Fruit fly (Drosophila melanogaster) whole organism, embryonic: Measurements from ENCODE around the gene CG31463.

Experiments used
- Ada2b ChIP-seq: fragments of 200-800 bp; sonication (Bioruptor generic); IDR thresholded peaks from 2 replicates; pipeline ENCODE4 v1.3.6; 2022; ENCODE audit warnings: missing biosample characterization, missing genetic modification characterization
- Adf1 ChIP-seq: fragments of 200-800 bp; sonication (Bioruptor generic); IDR thresholded peaks from 2 replicates; pipeline ENCODE4 v1.3.6; 2022; ENCODE audit warnings: missing biosample characterization, missing genetic modification characterization
- Bteb2 ChIP-seq: fragments of 200-800 bp; sonication (Bioruptor generic); optimal IDR thresholded peaks from 2 replicates; lab custom pipeline; 2016; ENCODE audit warnings: missing biosample characterization, missing genetic modification characterization
- CG10654 ChIP-seq: fragments of 200-800 bp; sonication (Bioruptor generic); optimal IDR thresholded peaks from 2 replicates; lab custom pipeline; 2016; ENCODE audit warnings: missing biosample characterization, missing genetic modification characterization
- CG12071 ChIP-seq: fragments of 200-800 bp; sonication (Bioruptor generic); optimal IDR thresholded peaks from 3 replicates; lab custom pipeline; 2018; ENCODE audit warnings: missing biosample characterization, mild to moderate bottlenecking, missing genetic modification characterization
- CG12769 ChIP-seq: fragments of 200-800 bp; sonication (Bioruptor generic); optimal IDR thresholded peaks from 2 replicates; lab custom pipeline; 2019; ENCODE audit warnings: missing biosample characterization, mild to moderate bottlenecking, missing genetic modification characterization, moderate library complexity
- CG17328 ChIP-seq: fragments of 200-800 bp; sonication (Bioruptor generic); IDR thresholded peaks from 2 replicates; pipeline ENCODE4 v1.3.6; 2022; ENCODE audit warnings: missing biosample characterization, missing genetic modification characterization
- CG17829 ChIP-seq: fragments of 200-800 bp; optimal IDR thresholded peaks from 2 replicates; lab custom pipeline; 2019; ENCODE audit warnings: missing biosample characterization, mild to moderate bottlenecking, missing genetic modification characterization, moderate library complexity
- CG18764 ChIP-seq: fragments of 200-800 bp; sonication (Bioruptor generic); optimal IDR thresholded peaks from 3 replicates; lab custom pipeline; 2016; ENCODE audit warnings: missing biosample characterization, missing genetic modification characterization
- CG2116 ChIP-seq: fragments of 200-800 bp; sonication (Bioruptor generic); optimal IDR thresholded peaks from 3 replicates; lab custom pipeline; 2018; ENCODE audit warnings: missing biosample characterization, mild to moderate bottlenecking, missing genetic modification characterization
- CG30431 ChIP-seq: fragments of 200-800 bp; sonication (Bioruptor generic); optimal IDR thresholded peaks from 2 replicates; lab custom pipeline; 2017; ENCODE audit warnings: missing biosample characterization, missing genetic modification characterization
- CG32532 ChIP-seq: fragments of 200-800 bp; sonication (Bioruptor generic); IDR thresholded peaks from 2 replicates; pipeline ENCODE4 v1.3.6; 2022; ENCODE audit warnings: missing biosample characterization, missing genetic modification characterization
- CG4617 ChIP-seq: fragments of 200-800 bp; sonication (Bioruptor generic); optimal IDR thresholded peaks from 3 replicates; lab custom pipeline; 2016; ENCODE audit warnings: missing biosample characterization, missing genetic modification characterization, borderline replicate concordance
- CG9215 ChIP-seq: fragments of 200-800 bp; sonication (Bioruptor generic); IDR thresholded peaks from 2 replicates; pipeline ENCODE4 v1.3.6; 2022; ENCODE audit warnings: missing biosample characterization, missing genetic modification characterization
- CG9797 ChIP-seq: fragments of 200-800 bp; sonication (Bioruptor generic); optimal IDR thresholded peaks from 3 replicates; lab custom pipeline; 2018; ENCODE audit warnings: missing biosample characterization, mild to moderate bottlenecking, missing genetic modification characterization
- Chrac-16 ChIP-seq: fragments of 200-800 bp; sonication (Bioruptor generic); optimal IDR thresholded peaks from 3 replicates; lab custom pipeline; 2016; ENCODE audit warnings: missing biosample characterization, missing genetic modification characterization
- Eip74EF ChIP-seq, 2 experiments: fragments of 200-800 bp in 1 of 2; fragments of >200 bp in 1 of 2; sonication (Bioruptor generic) in 1 of 2; optimal IDR thresholded peaks; 2 replicates each; lab custom pipeline; 2017 to 2019; ENCODE audit warnings: missing biosample characterization in 2 of 2, missing genetic modification characterization in 2 of 2, mild to moderate bottlenecking in 1 of 2, moderate library complexity in 1 of 2
- HHEX ChIP-seq: fragments of 200-800 bp; sonication (Bioruptor generic); optimal IDR thresholded peaks from 3 replicates; lab custom pipeline; 2017; ENCODE audit warnings: missing biosample characterization, mild to moderate bottlenecking, missing genetic modification characterization, missing genetic modification reagents
- HLH3B ChIP-seq: fragments of 200-800 bp; sonication (Bioruptor generic); IDR thresholded peaks from 2 replicates; pipeline ENCODE4 v1.3.6; 2022; ENCODE audit warnings: missing biosample characterization, missing genetic modification characterization
- Max ChIP-seq: fragments of 200-800 bp; sonication (Bioruptor generic); optimal IDR thresholded peaks from 2 replicates; lab custom pipeline; 2016; ENCODE audit warnings: missing biosample characterization, mild to moderate bottlenecking, missing genetic modification characterization
- Neu2 ChIP-seq: fragments of 200-800 bp; sonication (Bioruptor generic); optimal IDR thresholded peaks from 3 replicates; lab custom pipeline; 2016; ENCODE audit warnings: missing biosample characterization, missing genetic modification characterization, borderline replicate concordance
- Poxn ChIP-seq: fragments of 200-800 bp; sonication (Bioruptor generic); IDR thresholded peaks from 2 replicates; pipeline ENCODE4 v1.3.6; 2022; ENCODE audit warnings: missing biosample characterization, missing genetic modification characterization
- Scr ChIP-seq: fragments of 200-800 bp; sonication (Bioruptor generic); IDR thresholded peaks from 2 replicates; pipeline ENCODE4 v1.3.6; 2022; ENCODE audit warnings: missing biosample characterization, missing genetic modification characterization; ENCODE audit not compliant: partially characterized antibody
- Sox102F ChIP-seq: fragments of 200-800 bp; sonication (Bioruptor generic); optimal IDR thresholded peaks from 2 replicates; lab custom pipeline; 2018; ENCODE audit warnings: missing biosample characterization, mild to moderate bottlenecking, missing genetic modification characterization, moderate library complexity
- Sry-β ChIP-seq: fragments of 200-800 bp; sonication (Bioruptor generic); optimal IDR thresholded peaks from 2 replicates; lab custom pipeline; 2018; ENCODE audit warnings: missing biosample characterization, mild to moderate bottlenecking, missing genetic modification characterization, moderate library complexity
- Sry-δ ChIP-seq: fragments of 200-800 bp; sonication (Bioruptor generic); optimal IDR thresholded peaks from 2 replicates; lab custom pipeline; 2016; ENCODE audit warnings: missing biosample characterization, missing genetic modification characterization
- ap ChIP-seq: fragments of 200-800 bp; sonication (Bioruptor generic); IDR thresholded peaks from 2 replicates; pipeline ENCODE4 v1.3.6; 2022; ENCODE audit warnings: missing biosample characterization, missing genetic modification characterization
- bbx ChIP-seq: fragments of 200-800 bp; sonication (Bioruptor generic); IDR thresholded peaks from 2 replicates; pipeline ENCODE4 v1.3.6; 2022; ENCODE audit warnings: missing biosample characterization, missing genetic modification characterization; ENCODE audit not compliant: partially characterized antibody
- chm ChIP-seq: fragments of 200-800 bp; sonication (Bioruptor generic); IDR thresholded peaks from 2 replicates; pipeline ENCODE4 v1.3.6; 2022; ENCODE audit warnings: missing biosample characterization, missing genetic modification characterization
- ci ChIP-seq: fragments of 200-800 bp; sonication (Bioruptor generic); IDR thresholded peaks from 3 replicates; pipeline ENCODE4 v1.3.6; 2022; ENCODE audit warnings: missing biosample characterization, missing genetic modification characterization
- da ChIP-seq: fragments of 200-800 bp; sonication (Bioruptor generic); optimal IDR thresholded peaks from 2 replicates; lab custom pipeline; 2016; ENCODE audit warnings: missing biosample characterization, missing genetic modification characterization
- dm ChIP-seq: fragments of 200-800 bp; sonication (Bioruptor generic); optimal IDR thresholded peaks from 3 replicates; lab custom pipeline; 2016; ENCODE audit warnings: missing biosample characterization, missing genetic modification characterization
- en ChIP-seq: fragments of 200-800 bp; sonication (Bioruptor generic); optimal IDR thresholded peaks from 2 replicates; lab custom pipeline; 2016; ENCODE audit warnings: missing biosample characterization, missing genetic modification characterization
- fd102C ChIP-seq: fragments of 200-800 bp; sonication (Bioruptor generic); optimal IDR thresholded peaks from 2 replicates; lab custom pipeline; 2018; ENCODE audit warnings: missing biosample characterization, mild to moderate bottlenecking, missing genetic modification characterization, moderate library complexity
- fd64A ChIP-seq: fragments of 200-800 bp; sonication (Bioruptor generic); optimal IDR thresholded peaks from 3 replicates; lab custom pipeline; 2018; ENCODE audit warnings: missing biosample characterization, mild to moderate bottlenecking, missing genetic modification characterization
- h ChIP-seq: fragments of >200 bp; optimal IDR thresholded peaks from 2 replicates; lab custom pipeline; 2017
- hbn ChIP-seq: fragments of 200-800 bp; sonication (Bioruptor generic); IDR thresholded peaks from 2 replicates; pipeline ENCODE4 v1.3.6; 2022; ENCODE audit warnings: missing biosample characterization, missing genetic modification characterization; ENCODE audit not compliant: partially characterized antibody
- hth ChIP-seq: fragments of >200 bp; optimal IDR thresholded peaks from 2 replicates; lab custom pipeline; 2017; ENCODE audit warnings: inconsistent platforms
- lilli ChIP-seq: fragments of 200-800 bp; sonication (Bioruptor generic); optimal IDR thresholded peaks from 3 replicates; lab custom pipeline; 2016; ENCODE audit warnings: missing biosample characterization, missing genetic modification characterization
- otp ChIP-seq: fragments of 200-800 bp; sonication (Bioruptor generic); IDR thresholded peaks from 3 replicates; pipeline ENCODE4, ENCODE4 v1.3.6; 2022; ENCODE audit warnings: missing biosample characterization, missing genetic modification characterization
- pfk ChIP-seq: fragments of 200-800 bp; sonication (Bioruptor generic); optimal IDR thresholded peaks from 2 replicates; lab custom pipeline; 2018; ENCODE audit warnings: missing biosample characterization, mild to moderate bottlenecking, missing genetic modification characterization, moderate library complexity
- pho ChIP-seq: fragments of 200-800 bp; sonication (Bioruptor generic); optimal IDR thresholded peaks from 2 replicates; lab custom pipeline; 2016; ENCODE audit warnings: missing biosample characterization, missing genetic modification characterization
- phol ChIP-seq: fragments of 200-800 bp; sonication (Bioruptor generic); optimal IDR thresholded peaks from 3 replicates; lab custom pipeline; 2018; ENCODE audit warnings: missing biosample characterization, mild to moderate bottlenecking, missing genetic modification characterization, moderate library complexity
- pros ChIP-seq: fragments of 200-800 bp; sonication (Bioruptor generic); optimal IDR thresholded peaks from 3 replicates; lab custom pipeline; 2019; ENCODE audit warnings: missing biosample characterization, mild to moderate bottlenecking, missing genetic modification characterization, moderate library complexity
- run ChIP-seq: fragments of 200-800 bp; sonication (Bioruptor generic); optimal IDR thresholded peaks from 3 replicates; lab custom pipeline; 2018; ENCODE audit warnings: missing biosample characterization, mild to moderate bottlenecking, missing genetic modification characterization
- schlank ChIP-seq: fragments of 200-800 bp; sonication (Bioruptor generic); optimal IDR thresholded peaks from 2 replicates; lab custom pipeline; 2018; ENCODE audit warnings: missing biosample characterization, mild to moderate bottlenecking, missing genetic modification characterization
- slbo ChIP-seq: fragments of 200-800 bp; sonication (Bioruptor generic); IDR thresholded peaks from 2 replicates; pipeline ENCODE4 v1.3.6; 2022; ENCODE audit warnings: missing biosample characterization, missing genetic modification characterization
- sr ChIP-seq: fragments of 200-800 bp; sonication (Bioruptor generic); IDR thresholded peaks from 3 replicates; pipeline ENCODE4 v1.3.6; 2022; ENCODE audit warnings: missing biosample characterization, missing genetic modification characterization
- twi ChIP-seq: fragments of 200-800 bp; optimal IDR thresholded peaks from 2 replicates; lab custom pipeline; 2019; ENCODE audit warnings: missing biosample characterization, mild to moderate bottlenecking, missing genetic modification characterization, moderate library complexity
- wek ChIP-seq: fragments of 200-800 bp; sonication (Bioruptor generic); optimal IDR thresholded peaks from 3 replicates; lab custom pipeline; 2018; ENCODE audit warnings: missing biosample characterization, mild to moderate bottlenecking, missing genetic modification characterization, moderate library complexity
- z ChIP-seq: fragments of 200-800 bp; sonication (Bioruptor generic); IDR thresholded peaks from 3 replicates; pipeline ENCODE4 v1.3.6; 2022; ENCODE audit warnings: missing biosample characterization, missing genetic modification characterization
- zen2 ChIP-seq: fragments of 200-800 bp; sonication (Bioruptor generic); IDR thresholded peaks from 3 replicates; pipeline ENCODE4 v1.3.6; 2022; ENCODE audit warnings: missing biosample characterization, missing genetic modification characterization; ENCODE audit not compliant: partially characterized antibody

Gene CG31463

dm6 chr3R:8269740-8270139 is 22.4 kb upstream of the CG31463 start, which contains the start of gene CG9630 (continued):
- TF ChIP-seq fd64A (GFP tag; lab: Kevin White, UChicago) (no peak), ap (GFP tag; lab: Robert Waterston, UW) (no peak), pho (GFP tag; lab: Kevin White, UChicago) (no peak), twi (tag; lab: Kevin White, UChicago) (peak; percentile 85), zen2 (peak; percentile 68; the same call in 2 of the 3 replicates), CG30431 (no peak), CG17829 (tag; lab: Kevin White, UChicago) (peak; percentile 48), da (peak; percentile 10), pros (GFP tag; lab: Kevin White, UChicago) (no peak), wek (GFP tag; lab: Kevin White, UChicago) (no peak), dm (GFP tag; lab: Kevin White, UChicago) (peak; percentile 98), otp (GFP tag; lab: Robert Waterston, UW) (no peak), CG18764 (GFP tag; lab: Kevin White, UChicago) (no peak), schlank (tag; lab: Kevin White, UChicago) (no peak), CG32532 (GFP tag; lab: Robert Waterston, UW) (no peak), CG2116 (GFP tag; lab: Kevin White, UChicago) (peak; percentile 87), Sry-δ (GFP tag; lab: Kevin White, UChicago) (peak; percentile 75), lilli (GFP tag; lab: Kevin White, UChicago) (no peak), HLH3B (GFP tag; lab: Robert Waterston, UW) (no peak), CG9797 (GFP tag; lab: Kevin White, UChicago) (peak; percentile 97), z (GFP tag; lab: Robert Waterston, UW) (no peak), Ada2b (GFP tag; lab: Robert Waterston, UW) (no peak), Sry-β (GFP tag; lab: Kevin White, UChicago) (no peak), Neu2 (GFP tag; lab: Kevin White, UChicago) (no peak), sr (GFP tag; lab: Robert Waterston, UW) (no peak), Poxn (GFP tag; lab: Robert Waterston, UW) (no peak), phol (tag; lab: Kevin White, UChicago) (peak; percentile 66), CG12071 (GFP tag; lab: Kevin White, UChicago) (no peak), HHEX (GFP tag; lab: Kevin White, UChicago) (no peak), Sox102F (no peak), fd102C (GFP tag; lab: Kevin White, UChicago) (no peak), Eip74EF (GFP tag; optimal IDR thresholded peaks at IDR 0.05; lab: Kevin White, UChicago) (no peak), en (no peak), CG12769 (tag; lab: Kevin White, UChicago) (no peak), Bteb2 (GFP tag; lab: Kevin White, UChicago) (no peak), Adf1 (GFP tag; lab: Robert Waterston, UW) (0 out of 2 replicates have a peak, but pooled peaks have one; percentile 16), h (lab: Kevin White, UChicago) (no peak), ci (no peak), Scr (GFP tag; lab: Robert Waterston, UW) (peak; percentile 62), run (tag; lab: Kevin White, UChicago) (peak; percentile 86), CG9215 (GFP tag; lab: Robert Waterston, UW) (peak; percentile 100), hth (no peak), slbo (GFP tag; lab: Robert Waterston, UW) (no peak), bbx (GFP tag; lab: Robert Waterston, UW) (peak; percentile 74), Max (peak; percentile 88), hbn (GFP tag; lab: Robert Waterston, UW) (peak; percentile 55; the same call in 1 of the 2 replicates), CG17328 (GFP tag; lab: Robert Waterston, UW) (no peak), chm (peak; percentile 32; the same call in 1 of the 2 replicates), CG10654 (GFP tag; lab: Kevin White, UChicago) (no peak), Chrac-16 (GFP tag; lab: Kevin White, UChicago) (no peak), pfk (GFP tag; lab: Kevin White, UChicago) (no peak), CG4617 (peak; percentile 61)
- TF ChIP-seq, all 482 proteins: peak for 81
